Fruit fly (Drosophila melanogaster) S2 (cell line): ENCODE results near the gene CG13312.

Experiments used
- CG8478 ChIP-seq: fragments of >200 bp; optimal IDR thresholded peaks from 2 replicates; lab custom pipeline; 2018
- CTCF ChIP-seq, 2 experiments: fragments of >200 bp; optimal IDR thresholded peaks; 2 replicates each; lab custom pipeline; 2018

- TF ChIP-seq CTCF (optimal IDR thresholded peaks at IDR 0.05; lab: Kevin White, UChicago) = no peak
- TF ChIP-seq CG8478 (lab: Kevin White, UChicago) = no peak
Observed at dm6 chr3L:8787240-8787639, 19.8 kb downstream of the CG13312 start.
